Fruit fly (Drosophila melanogaster): ENCODE data around the gene CG14722.
A peak's percentile ranks its signal among the peaks of the same experiment; 100 is the strongest.

The CG14722 gene

dm6 chr3R:11751756-11752155, 10.1 kb downstream of the CG14722 start:
- TF ChIP-seq CG7101 (tag; optimal IDR thresholded peaks at IDR 0.05): no peak
- TF ChIP-seq bab1 (GFP tag; optimal IDR thresholded peaks at IDR 0.05): no peak
- no peak for TF ChIP-seq cic (GFP tag; optimal IDR thresholded peaks at IDR 0.05)
- TF ChIP-seq CG12768 (GFP tag; optimal IDR thresholded peaks at IDR 0.05): no peak
- no peak for TF ChIP-seq CG7045 (GFP tag; optimal IDR thresholded peaks at IDR 0.05)
- TF ChIP-seq CG33017 (tag; optimal IDR thresholded peaks at IDR 0.05): no peak
- no peak for TF ChIP-seq CG1620 (GFP tag; optimal IDR thresholded peaks at IDR 0.05)

dm6 chr3R:11756762-11757161, 15.1 kb downstream of the CG14722 start:
- TF ChIP-seq cic (GFP tag; optimal IDR thresholded peaks at IDR 0.05): peak; percentile 54
- no peak for TF ChIP-seq tj (GFP tag; optimal IDR thresholded peaks at IDR 0.05)
- TF ChIP-seq Mnt (GFP tag; optimal IDR thresholded peaks at IDR 0.05): peak; percentile 1
- no peak for TF ChIP-seq Hr96 (GFP tag; optimal IDR thresholded peaks at IDR 0.05)
- TF ChIP-seq CG12768 (GFP tag; optimal IDR thresholded peaks at IDR 0.05): peak; percentile 35
- no peak for TF ChIP-seq CG5204 (GFP tag; optimal IDR thresholded peaks at IDR 0.05)

dm6 chr3R:11757197-11757856, 15.6 kb downstream of the CG14722 start:
- TF ChIP-seq cnc (optimal IDR thresholded peaks at IDR 0.05): peak in 1 of 2 experiments; percentile 28
- TF ChIP-seq Clk (GFP tag; optimal IDR thresholded peaks at IDR 0.05): no peak
- TF ChIP-seq CG14711 (tag; optimal IDR thresholded peaks at IDR 0.05): no peak
- TF ChIP-seq tj (GFP tag; optimal IDR thresholded peaks at IDR 0.05): peak; percentile 84
- TF ChIP-seq CG5204 (GFP tag; optimal IDR thresholded peaks at IDR 0.05): no peak
- no peak for TF ChIP-seq pad (GFP tag; optimal IDR thresholded peaks at IDR 0.05)
- TF ChIP-seq CG11617 (GFP tag; optimal IDR thresholded peaks at IDR 0.05): no peak
- TF ChIP-seq Mnt (GFP tag; optimal IDR thresholded peaks at IDR 0.05): peak; percentile 2
- TF ChIP-seq CG12768 (GFP tag; optimal IDR thresholded peaks at IDR 0.05): peak; percentile 69
- TF ChIP-seq Crg-1 (GFP tag; optimal IDR thresholded peaks at IDR 0.05): no peak
- peak; percentile 7 for TF ChIP-seq CG7101 (tag; optimal IDR thresholded peaks at IDR 0.05)
- no peak for TF ChIP-seq CG7045 (GFP tag; optimal IDR thresholded peaks at IDR 0.05)
- TF ChIP-seq CG33017 (tag; optimal IDR thresholded peaks at IDR 0.05): no peak
- no peak for TF ChIP-seq bab1 (GFP tag; optimal IDR thresholded peaks at IDR 0.05)
- TF ChIP-seq cic (GFP tag; optimal IDR thresholded peaks at IDR 0.05): no peak
- TF ChIP-seq toe (GFP tag; optimal IDR thresholded peaks at IDR 0.05): no peak
- no peak for TF ChIP-seq CG1620 (GFP tag; optimal IDR thresholded peaks at IDR 0.05)
- no peak for TF ChIP-seq Hr96 (GFP tag; optimal IDR thresholded peaks at IDR 0.05)
- TF ChIP-seq kay (GFP tag; ENCODE audit: borderline replicate concordance): peak; percentile 68
- TF ChIP-seq ovo (GFP tag; optimal IDR thresholded peaks at IDR 0.05): no peak

- TF ChIP-seq bab1 (GFP tag; optimal IDR thresholded peaks at IDR 0.05) (no peak), cic (GFP tag; optimal IDR thresholded peaks at IDR 0.05) (peak; percentile 12), cnc (optimal IDR thresholded peaks at IDR 0.05) (no peak), CG7045 (GFP tag; optimal IDR thresholded peaks at IDR 0.05) (no peak), CG1620 (GFP tag; optimal IDR thresholded peaks at IDR 0.05) (no peak), Mnt (GFP tag; optimal IDR thresholded peaks at IDR 0.05) (peak; percentile 60), tj (GFP tag; optimal IDR thresholded peaks at IDR 0.05) (no peak), Hr96 (GFP tag; optimal IDR thresholded peaks at IDR 0.05) (no peak), CG33017 (tag; optimal IDR thresholded peaks at IDR 0.05) (no peak)
Measured at dm6 chr3R:11758160-11758506, 16.4 kb downstream of the CG14722 start.

dm6 chr3R:11758507-11759184, 17.0 kb downstream of the CG14722 start:
- TF ChIP-seq tj (GFP tag; optimal IDR thresholded peaks at IDR 0.05) (peak; percentile 71), CG5204 (GFP tag; optimal IDR thresholded peaks at IDR 0.05) (no peak), CG12768 (GFP tag; optimal IDR thresholded peaks at IDR 0.05) (peak; percentile 60), CG7101 (tag; optimal IDR thresholded peaks at IDR 0.05) (peak; percentile 53), ovo (GFP tag; optimal IDR thresholded peaks at IDR 0.05) (peak; percentile 8), CG11617 (GFP tag; optimal IDR thresholded peaks at IDR 0.05) (peak; percentile 75), Mnt (GFP tag; optimal IDR thresholded peaks at IDR 0.05) (no peak), Crg-1 (GFP tag; optimal IDR thresholded peaks at IDR 0.05) (peak; percentile 22), kay (GFP tag; ENCODE audit: borderline replicate concordance) (peak; percentile 94), CG7045 (GFP tag; optimal IDR thresholded peaks at IDR 0.05) (peak; percentile 37), toe (GFP tag; optimal IDR thresholded peaks at IDR 0.05) (no peak), Hr96 (GFP tag; optimal IDR thresholded peaks at IDR 0.05) (no peak), cic (GFP tag; optimal IDR thresholded peaks at IDR 0.05) (no peak), bab1 (GFP tag; optimal IDR thresholded peaks at IDR 0.05) (no peak), CG33017 (tag; optimal IDR thresholded peaks at IDR 0.05) (no peak), CG14711 (tag; optimal IDR thresholded peaks at IDR 0.05) (no peak), Clk (GFP tag; optimal IDR thresholded peaks at IDR 0.05) (no peak)

- TF ChIP-seq CG1620 (GFP tag; optimal IDR thresholded peaks at IDR 0.05): peak; percentile 35
- no peak for TF ChIP-seq cnc (optimal IDR thresholded peaks at IDR 0.05)
- peak; percentile 36 for TF ChIP-seq Mnt (GFP tag; optimal IDR thresholded peaks at IDR 0.05)
- TF ChIP-seq cic (GFP tag; optimal IDR thresholded peaks at IDR 0.05): peak; percentile 31
- TF ChIP-seq ovo (GFP tag; optimal IDR thresholded peaks at IDR 0.05): peak; percentile 32
- no peak for TF ChIP-seq CG33017 (tag; optimal IDR thresholded peaks at IDR 0.05)
- TF ChIP-seq kay (GFP tag; ENCODE audit: borderline replicate concordance): peak; percentile 96
- peak; percentile 94 for TF ChIP-seq pad (GFP tag; optimal IDR thresholded peaks at IDR 0.05)
Measured at dm6 chr3R:11759185-11759731, 17.6 kb downstream of the CG14722 start.
